Worm (Caenorhabditis elegans): ENCODE measurements around the gene asp-15.

ce11 chrV:19010405-19010804 lies 34.2 kb downstream of the asp-15 start:
- TF ChIP-seq R02D3.7 (tag; optimal IDR thresholded peaks at IDR 0.05) (no peak), sma-9 (GFP tag; optimal IDR thresholded peaks at IDR 0.05) (no peak), sma-9 (tag; optimal IDR thresholded peaks at IDR 0.05) (no peak), nhr-129 (tag; optimal IDR thresholded peaks at IDR 0.05) (no peak), lsy-2 (tag; optimal IDR thresholded peaks at IDR 0.05) (no peak), Y55F3AM.14 (GFP tag; optimal IDR thresholded peaks at IDR 0.05) (no peak), nhr-12 (tag; optimal IDR thresholded peaks at IDR 0.05) (no peak), snpc-4 (tag; optimal IDR thresholded peaks at IDR 0.05) (no peak), lin-11 (tag; optimal IDR thresholded peaks at IDR 0.05) (no peak), egl-27 (tag; optimal IDR thresholded peaks at IDR 0.05) (no peak), F13H6.1 (tag; optimal IDR thresholded peaks at IDR 0.05) (no peak), mbf-1 (tag; optimal IDR thresholded peaks at IDR 0.05) (no peak), ztf-11 (tag; optimal IDR thresholded peaks at IDR 0.05) (no peak), ceh-82 (tag; optimal IDR thresholded peaks at IDR 0.05) (no peak)
